Fruit fly (Drosophila melanogaster): ENCODE measurements around the gene Slbp.

dm6 chr3R:29116167-29116725 lies 36.8 kb downstream of the Slbp start, which contains the start of gene Atg14:
- TF ChIP-seq h (optimal IDR thresholded peaks at IDR 0.05) (no peak), psq (optimal IDR thresholded peaks at IDR 0.05) (no peak), Myc (optimal IDR thresholded peaks at IDR 0.05) (no peak), insv (optimal IDR thresholded peaks at IDR 0.05) (no peak), Sin3A (optimal IDR thresholded peaks at IDR 0.05) (no peak), ttk (optimal IDR thresholded peaks at IDR 0.05) (no peak)
